Fruit fly (Drosophila melanogaster) whole organism, prepupa: ENCODE data around the gene amx.

Experiments
- Blimp-1 ChIP-seq: fragments of 200-800 bp; sonication (Bioruptor generic); optimal IDR thresholded peaks from 3 replicates; lab custom pipeline; 2017; ENCODE audit warnings: missing biosample characterization, missing genetic modification characterization, mild to moderate bottlenecking, moderate library complexity, missing genetic modification reagents
- CG10631 ChIP-seq: fragments of 200-800 bp; sonication (Bioruptor generic); optimal IDR thresholded peaks from 2 replicates; lab custom pipeline; 2016; ENCODE audit warnings: missing biosample characterization, missing genetic modification characterization
- CG10669 ChIP-seq: fragments of 200-800 bp; sonication (Bioruptor generic); optimal IDR thresholded peaks from 3 replicates; lab custom pipeline; 2018; ENCODE audit warnings: missing biosample characterization, mild to moderate bottlenecking, missing genetic modification characterization, moderate library complexity
- CG11294 ChIP-seq: fragments of 200-800 bp; sonication (Bioruptor generic); IDR thresholded peaks from 2 replicates; pipeline ENCODE4 v1.3.6; 2022; ENCODE audit warnings: missing biosample characterization, missing genetic modification characterization
- CG11762 ChIP-seq: fragments of 200-800 bp; sonication (Bioruptor generic); optimal IDR thresholded peaks from 3 replicates; lab custom pipeline; 2016; ENCODE audit warnings: missing biosample characterization, missing genetic modification characterization; ENCODE audit not compliant: insufficient read depth
- CG11902 ChIP-seq: fragments of 200-800 bp; sonication (Bioruptor generic); optimal IDR thresholded peaks from 3 replicates; lab custom pipeline; 2016; ENCODE audit warnings: missing biosample characterization, missing genetic modification characterization
- CG15336 ChIP-seq: fragments of 200-800 bp; sonication (Bioruptor generic); IDR thresholded peaks from 2 replicates; pipeline ENCODE4 v1.3.6; 2022; ENCODE audit warnings: missing biosample characterization, missing genetic modification characterization
- CG3032 ChIP-seq: fragments of 200-800 bp; optimal IDR thresholded peaks from 2 replicates; lab custom pipeline; 2019; ENCODE audit warnings: missing biosample characterization, mild to moderate bottlenecking, missing genetic modification characterization, moderate library complexity
- CG31627 ChIP-seq: fragments of 200-800 bp; sonication (Bioruptor generic); optimal IDR thresholded peaks from 3 replicates; lab custom pipeline; 2016; ENCODE audit warnings: missing biosample characterization, missing genetic modification characterization
- CG3919 ChIP-seq: fragments of 200-800 bp; sonication (Bioruptor generic); optimal IDR thresholded peaks from 3 replicates; lab custom pipeline; 2016; ENCODE audit warnings: missing biosample characterization, missing genetic modification characterization
- CG6163 ChIP-seq: fragments of 200-800 bp; sonication (Bioruptor generic); IDR thresholded peaks from 3 replicates; pipeline ENCODE4 v1.3.6; 2022; ENCODE audit warnings: missing biosample characterization, missing genetic modification characterization
- CG6854 ChIP-seq: fragments of 200-800 bp; sonication (Bioruptor generic); optimal IDR thresholded peaks from 2 replicates; lab custom pipeline; 2017; ENCODE audit warnings: missing biosample characterization, mild to moderate bottlenecking, missing genetic modification characterization
- CG9139 ChIP-seq: fragments of 200-800 bp; sonication (Bioruptor generic); optimal IDR thresholded peaks from 3 replicates; lab custom pipeline; 2017; ENCODE audit warnings: missing biosample characterization, mild to moderate bottlenecking, missing genetic modification characterization
- Eip78C ChIP-seq: fragments of 200-800 bp; sonication (Bioruptor generic); peaks from one replicate; lab custom pipeline; 2016; ENCODE audit warnings: missing biosample characterization, missing genetic modification characterization
- Ets21C ChIP-seq: fragments of 200-800 bp; sonication (Bioruptor generic); optimal IDR thresholded peaks from 3 replicates; lab custom pipeline; 2016; ENCODE audit warnings: missing biosample characterization, missing genetic modification characterization
- Gug ChIP-seq: fragments of 200-800 bp; sonication (Bioruptor generic); IDR thresholded peaks from 2 replicates; pipeline ENCODE4 v1.3.6; 2022; ENCODE audit warnings: missing biosample characterization, missing genetic modification characterization
- Hr39 ChIP-seq: fragments of 200-800 bp; sonication (Bioruptor generic); optimal IDR thresholded peaks from 2 replicates; lab custom pipeline; 2016; ENCODE audit warnings: missing biosample characterization, missing genetic modification characterization
- Met ChIP-seq: fragments of 200-800 bp; sonication (Bioruptor generic); optimal IDR thresholded peaks from 3 replicates; lab custom pipeline; 2016; ENCODE audit warnings: missing biosample characterization, missing genetic modification characterization
- OdsH ChIP-seq: fragments of 200-800 bp; sonication (Bioruptor generic); optimal IDR thresholded peaks from 3 replicates; lab custom pipeline; 2016; ENCODE audit warnings: missing biosample characterization, missing genetic modification characterization
- Smox ChIP-seq: fragments of 200-800 bp; sonication (Bioruptor generic); optimal IDR thresholded peaks from 3 replicates; lab custom pipeline; 2016; ENCODE audit warnings: missing biosample characterization, missing genetic modification characterization
- Sox102F ChIP-seq: fragments of 200-800 bp; sonication (Bioruptor generic); optimal IDR thresholded peaks from 2 replicates; lab custom pipeline; 2016; ENCODE audit warnings: missing biosample characterization, mild to moderate bottlenecking, missing genetic modification characterization
- Sox14 ChIP-seq: fragments of 200-800 bp; sonication (Bioruptor generic); optimal IDR thresholded peaks from 3 replicates; lab custom pipeline; 2016; ENCODE audit warnings: missing biosample characterization, missing genetic modification characterization
- Sox15 ChIP-seq: fragments of 200-800 bp; sonication (Bioruptor generic); optimal IDR thresholded peaks from 3 replicates; lab custom pipeline; 2016; ENCODE audit warnings: missing biosample characterization, missing genetic modification characterization
- achi ChIP-seq: fragments of 200-800 bp; sonication (Bioruptor generic); optimal IDR thresholded peaks from 3 replicates; lab custom pipeline; 2016; ENCODE audit warnings: missing biosample characterization, missing genetic modification characterization
- acj6 ChIP-seq: fragments of 200-800 bp; sonication (Bioruptor generic); optimal IDR thresholded peaks from 3 replicates; lab custom pipeline; 2016; ENCODE audit warnings: missing biosample characterization, missing genetic modification characterization
- cyc ChIP-seq: fragments of 200-800 bp; sonication (Bioruptor generic); optimal IDR thresholded peaks from 3 replicates; lab custom pipeline; 2016; ENCODE audit warnings: missing biosample characterization, missing genetic modification characterization
- dac ChIP-seq: fragments of 200-800 bp; sonication (Bioruptor generic); optimal IDR thresholded peaks from 2 replicates; lab custom pipeline; 2017; ENCODE audit warnings: missing biosample characterization, mild to moderate bottlenecking, missing genetic modification characterization
- dsx ChIP-seq: fragments of 200-800 bp; optimal IDR thresholded peaks from 3 replicates; lab custom pipeline; 2019; ENCODE audit warnings: missing biosample characterization, mild to moderate bottlenecking, missing genetic modification characterization, moderate library complexity; ENCODE audit not compliant: poor library complexity, severe bottlenecking
- eg ChIP-seq: fragments of 200-800 bp; sonication (Bioruptor generic); IDR thresholded peaks from 3 replicates; pipeline ENCODE4 v1.3.6; 2022; ENCODE audit warnings: missing biosample characterization, missing genetic modification characterization
- esn ChIP-seq: fragments of 200-800 bp; sonication (Bioruptor generic); optimal IDR thresholded peaks from 2 replicates; lab custom pipeline; 2016; ENCODE audit warnings: missing biosample characterization, mild to moderate bottlenecking, missing genetic modification characterization, moderate library complexity
- fd59A ChIP-seq: fragments of 200-800 bp; sonication (Bioruptor generic); optimal IDR thresholded peaks from 2 replicates; lab custom pipeline; 2017; ENCODE audit warnings: missing biosample characterization, mild to moderate bottlenecking, missing genetic modification characterization, missing genetic modification reagents
- fd85E ChIP-seq: fragments of 200-800 bp; sonication (Bioruptor generic); optimal IDR thresholded peaks from 3 replicates; lab custom pipeline; 2016; ENCODE audit warnings: missing biosample characterization, missing genetic modification characterization
- fkh ChIP-seq: fragments of 200-800 bp; sonication (Bioruptor generic); optimal IDR thresholded peaks from 3 replicates; lab custom pipeline; 2017; ENCODE audit warnings: missing biosample characterization, mild to moderate bottlenecking, missing genetic modification characterization, moderate library complexity
- lz ChIP-seq: fragments of 200-800 bp; sonication (Bioruptor generic); optimal IDR thresholded peaks from 3 replicates; lab custom pipeline; 2016; ENCODE audit warnings: missing biosample characterization, missing genetic modification characterization
- net ChIP-seq: fragments of 200-800 bp; sonication (Bioruptor generic); optimal IDR thresholded peaks from 3 replicates; lab custom pipeline; 2016; ENCODE audit warnings: missing biosample characterization, missing genetic modification characterization
- pdm3 ChIP-seq: fragments of 200-800 bp; sonication (Bioruptor generic); optimal IDR thresholded peaks from 3 replicates; lab custom pipeline; 2016; ENCODE audit warnings: missing biosample characterization, missing genetic modification characterization
- spab ChIP-seq: fragments of 200-800 bp; sonication (Bioruptor generic); optimal IDR thresholded peaks from 2 replicates; lab custom pipeline; 2017; ENCODE audit warnings: missing biosample characterization, mild to moderate bottlenecking, missing genetic modification characterization, missing genetic modification reagents
- ss ChIP-seq, 2 experiments: fragments of 200-800 bp; sonication (Bioruptor generic); optimal IDR thresholded peaks; 2 replicates in 1 of 2; 3 replicates in 1 of 2; lab custom pipeline; 2017 to 2018; ENCODE audit warnings: mild to moderate bottlenecking in 2 of 2, missing biosample characterization in 2 of 2, missing genetic modification characterization in 2 of 2, moderate library complexity in 1 of 2
- svp ChIP-seq: fragments of 200-800 bp; sonication (Bioruptor generic); peaks from one replicate; lab custom pipeline; 2016; ENCODE audit warnings: missing biosample characterization, missing genetic modification characterization
- topi ChIP-seq: fragments of 200-800 bp; sonication (Bioruptor generic); optimal IDR thresholded peaks from 3 replicates; lab custom pipeline; 2016; ENCODE audit warnings: missing biosample characterization, missing genetic modification characterization
- vri ChIP-seq: fragments of 200-800 bp; sonication (Bioruptor generic); optimal IDR thresholded peaks from 3 replicates; lab custom pipeline; 2016; ENCODE audit warnings: missing biosample characterization, mild to moderate bottlenecking, missing genetic modification characterization

Gene amx

DNA sequence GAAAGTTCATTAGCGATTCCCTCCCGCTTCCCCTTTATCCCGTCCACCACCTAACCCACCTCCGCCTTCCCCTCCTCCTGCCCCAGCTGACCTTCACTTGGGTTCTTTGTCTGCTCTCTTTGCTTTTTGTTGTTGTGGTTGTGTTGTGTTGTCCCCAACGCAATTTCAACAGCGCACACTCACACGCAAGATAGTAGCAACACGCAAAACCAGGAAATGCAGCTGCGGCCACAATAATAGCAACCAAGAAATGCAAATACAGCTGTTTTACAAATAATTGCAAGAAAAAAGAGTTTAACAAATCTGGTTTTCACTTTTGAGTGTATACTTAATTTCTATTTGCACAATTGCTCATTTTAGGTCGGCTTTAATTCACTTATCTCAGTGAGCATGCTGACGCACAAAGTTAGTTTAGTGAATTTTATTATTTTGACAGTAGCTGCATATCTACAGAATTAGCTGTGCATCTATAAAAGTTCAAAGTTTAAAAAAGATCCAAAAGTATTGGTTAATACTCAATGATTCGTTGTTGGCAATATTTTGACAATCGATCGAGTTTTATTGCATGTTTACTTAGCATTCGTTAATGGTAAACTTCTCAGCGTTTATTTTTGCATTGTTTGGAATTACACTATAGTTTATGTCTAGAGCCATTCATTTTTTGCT, 4.2 kb upstream of the amx start (continued):
- TF ChIP-seq Met (GFP tag; lab: Kevin White, UChicago) = peak; percentile 78
- peak; percentile 88 for TF ChIP-seq svp (GFP tag; lab: Kevin White, UChicago)
- peak; percentile 57 for TF ChIP-seq vri
- peak; percentile 68 for TF ChIP-seq CG10669
- TF ChIP-seq spab (GFP tag; lab: Kevin White, UChicago) = peak; percentile 31
- peak; percentile 64 for TF ChIP-seq Smox (GFP tag; lab: Kevin White, UChicago)
- TF ChIP-seq cyc (GFP tag; lab: Kevin White, UChicago) = peak; percentile 73
- TF ChIP-seq Sox102F = peak; percentile 72
- TF ChIP-seq CG10631 = peak; percentile 49

DNA sequence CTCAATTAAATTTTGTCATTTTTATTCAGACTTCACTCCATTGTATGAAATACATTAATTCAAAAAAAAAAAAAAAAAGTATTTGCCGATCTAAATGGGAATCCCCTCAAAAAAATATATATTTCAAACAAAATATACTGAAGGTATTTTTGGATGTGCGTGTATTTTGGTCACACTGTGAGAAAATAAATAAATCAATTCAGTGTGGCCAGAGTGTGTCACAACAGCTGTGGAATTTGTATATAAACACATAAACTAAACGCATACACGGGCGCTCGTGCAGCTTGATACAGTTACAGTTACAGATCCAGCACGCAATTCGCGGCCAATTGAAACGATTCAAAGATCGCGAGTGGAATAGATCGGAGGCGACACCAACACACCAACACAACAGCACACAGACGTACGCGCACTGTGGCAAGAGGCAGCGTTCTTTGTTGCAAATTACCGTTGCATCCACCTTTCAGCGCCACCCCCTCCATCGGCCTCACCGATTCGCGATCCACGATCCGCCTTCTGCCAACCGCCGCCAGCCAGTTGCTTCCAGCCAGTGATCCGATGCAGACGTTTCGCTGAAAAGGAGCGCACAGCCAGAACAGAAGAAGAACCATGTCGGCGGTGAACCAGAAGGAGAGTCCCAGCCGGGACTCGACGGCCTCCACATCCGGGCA, 3.2 kb upstream of the amx start, which contains the start of gene CG17754:
CG17754 (plus strand) TSS at position 260 of the 671 bp plus-strand sequence.
- TF ChIP-seq CG6163 (GFP tag; lab: Robert Waterston, UW) (peak; percentile 56; the same call in 1 of the 3 replicates), eg (peak; percentile 57; the same call in 2 of the 3 replicates), vri (peak; percentile 3), achi (GFP tag; lab: Kevin White, UChicago) (peak; percentile 6), CG9139 (GFP tag; lab: Kevin White, UChicago) (peak; percentile 26), topi (GFP tag; lab: Kevin White, UChicago) (peak; percentile 20), ss (GFP tag; optimal IDR thresholded peaks at IDR 0.05; lab: Kevin White, UChicago) (peak; percentile 31 to 62), fd59A (GFP tag; lab: Kevin White, UChicago) (no peak), Met (GFP tag; lab: Kevin White, UChicago) (peak; percentile 38), net (GFP tag; lab: Kevin White, UChicago) (peak; percentile 14), OdsH (GFP tag; lab: Kevin White, UChicago) (no peak), Eip78C (GFP tag; lab: Kevin White, UChicago) (no peak), svp (GFP tag; lab: Kevin White, UChicago) (peak; percentile 49), Sox14 (GFP tag; lab: Kevin White, UChicago) (peak; percentile 54), CG11762 (GFP tag; lab: Kevin White, UChicago) (no peak), CG15336 (GFP tag; lab: Robert Waterston, UW) (peak; percentile 37; the same call in 1 of the 2 replicates), lz (peak; percentile 31), fkh (GFP tag; lab: Kevin White, UChicago) (peak; percentile 78), CG6854 (GFP tag; lab: Kevin White, UChicago) (peak; percentile 43), dsx (GFP tag; lab: Kevin White, UChicago) (peak; percentile 87), CG3919 (GFP tag; lab: Kevin White, UChicago) (peak; percentile 56), Smox (GFP tag; lab: Kevin White, UChicago) (no peak), esn (peak; percentile 5), Sox102F (peak; percentile 33)

DNA sequence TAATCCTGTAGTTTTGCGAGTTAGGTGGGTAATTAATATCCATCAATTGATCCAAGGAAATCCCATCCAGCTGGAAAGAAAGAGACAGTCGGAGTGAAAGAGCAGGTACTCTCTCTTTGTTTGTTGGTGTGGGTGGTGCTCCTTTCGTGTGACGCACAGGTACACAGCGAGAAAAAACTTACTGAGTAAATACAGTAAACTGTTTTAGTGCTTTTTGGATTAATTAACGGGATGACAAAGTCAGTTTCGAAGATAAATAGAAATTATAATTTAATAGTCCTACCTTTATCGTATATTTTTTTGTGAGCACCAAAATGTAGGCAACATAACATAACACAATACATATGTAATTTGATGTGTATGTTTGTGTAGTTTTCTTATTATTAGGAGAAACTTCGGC, 904 bp upstream of the amx start:
- peak; percentile 61 for TF ChIP-seq lz
- TF ChIP-seq CG11762 (GFP tag; lab: Kevin White, UChicago) = peak; percentile 2
- no peak for TF ChIP-seq spab (GFP tag; lab: Kevin White, UChicago)
- TF ChIP-seq Eip78C (GFP tag; lab: Kevin White, UChicago) = peak; percentile 79
- TF ChIP-seq dsx (GFP tag; lab: Kevin White, UChicago) = peak; percentile 24
- TF ChIP-seq dac (GFP tag; lab: Kevin White, UChicago) = no peak
- peak; percentile 1 for TF ChIP-seq Sox15
- peak; percentile 54 for TF ChIP-seq Smox (GFP tag; lab: Kevin White, UChicago)
- TF ChIP-seq esn = peak; percentile 62
- TF ChIP-seq Hr39 = peak; percentile 20
- no peak for TF ChIP-seq CG11294 (GFP tag; lab: Robert Waterston, UW)
- peak; percentile 61; the same call in 2 of the 3 replicates for TF ChIP-seq eg
- TF ChIP-seq net (GFP tag; lab: Kevin White, UChicago) = peak; percentile 45
- TF ChIP-seq CG11902 (GFP tag; lab: Kevin White, UChicago) = no peak
- TF ChIP-seq Gug (GFP tag; lab: Robert Waterston, UW) = 0 out of 2 replicates have a peak, but pooled peaks have one; percentile 27
- TF ChIP-seq fd85E (GFP tag; lab: Kevin White, UChicago) = no peak
- no peak for TF ChIP-seq fd59A (GFP tag; lab: Kevin White, UChicago)
- peak; percentile 79 for TF ChIP-seq CG6163 (GFP tag; lab: Robert Waterston, UW)
- TF ChIP-seq achi (GFP tag; lab: Kevin White, UChicago) = peak; percentile 56
- TF ChIP-seq pdm3 (GFP tag; lab: Kevin White, UChicago) = peak; percentile 9
- TF ChIP-seq CG15336 (GFP tag; lab: Robert Waterston, UW) = peak; percentile 61; the same call in 1 of the 2 replicates
- TF ChIP-seq ss (GFP tag; optimal IDR thresholded peaks at IDR 0.05; lab: Kevin White, UChicago) = no peak
- no peak for TF ChIP-seq CG9139 (GFP tag; lab: Kevin White, UChicago)
- TF ChIP-seq acj6 (GFP tag; lab: Kevin White, UChicago) = peak; percentile 30
- peak; percentile 13 for TF ChIP-seq CG31627 (GFP tag; lab: Kevin White, UChicago)
- TF ChIP-seq fkh (GFP tag; lab: Kevin White, UChicago) = no peak
- TF ChIP-seq Blimp-1 (GFP tag; lab: Kevin White, UChicago) = no peak
- TF ChIP-seq Ets21C (GFP tag; lab: Kevin White, UChicago) = no peak
- peak; percentile 58 for TF ChIP-seq OdsH (GFP tag; lab: Kevin White, UChicago)
- peak; percentile 24 for TF ChIP-seq CG3032 (tag; lab: Kevin White, UChicago)
- TF ChIP-seq Met (GFP tag; lab: Kevin White, UChicago) = peak; percentile 60
- peak; percentile 52 for TF ChIP-seq CG10631
